Worm (Caenorhabditis elegans): ENCODE results near the gene C16C8.18.

DNA sequence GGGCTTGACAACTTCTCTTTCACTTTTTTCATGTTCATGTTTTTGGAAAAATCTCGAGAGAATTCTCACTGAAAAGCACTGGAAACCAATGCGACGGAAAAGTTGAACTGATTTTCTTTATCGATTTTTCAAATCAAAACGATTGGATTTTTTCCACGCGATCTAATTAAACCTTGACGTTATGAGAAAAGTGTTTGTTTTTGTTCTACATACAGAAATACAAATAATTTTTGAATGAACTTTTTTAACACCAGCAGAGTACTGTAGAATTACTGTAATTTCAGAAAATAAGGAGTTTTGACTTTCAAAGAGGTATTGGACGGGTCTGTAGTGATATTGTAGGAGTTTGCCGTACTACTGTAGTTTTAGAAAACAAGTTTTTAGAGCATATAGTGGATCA is 26.6 kb upstream of the C16C8.18 start, which contains the start of gene nep-10:
- no peak for TF ChIP-seq ztf-1 (GFP tag; conservative IDR thresholded peaks at IDR 0.05)
- TF ChIP-seq dmd-4 (tag; optimal IDR thresholded peaks at IDR 0.05): no peak
- no peak for TF ChIP-seq nhr-6 (tag; optimal IDR thresholded peaks at IDR 0.05)

All from whole organism, L2 larva.